Worm (Caenorhabditis elegans): ENCODE data around the gene T28C12.6.

DNA sequence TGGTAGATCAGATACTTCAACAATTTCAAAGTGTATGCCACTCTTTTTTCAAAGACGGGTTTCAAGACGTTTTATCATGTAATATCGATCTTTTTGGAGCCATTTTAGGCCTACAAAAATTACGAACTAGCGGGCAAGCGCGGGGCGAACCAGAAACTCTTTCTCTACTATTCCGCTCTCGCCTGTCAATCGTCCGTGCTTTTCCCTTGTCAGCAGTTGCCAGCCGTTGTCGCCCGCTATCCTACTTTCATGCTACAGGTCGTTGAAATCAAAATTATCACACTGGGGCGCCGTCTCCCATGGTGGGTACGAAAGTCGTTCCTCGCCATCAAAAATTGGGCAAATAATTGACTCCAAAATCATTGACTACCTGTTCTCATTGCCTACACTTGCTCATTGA lies 34.9 kb downstream of the T28C12.6 start:
- TF ChIP-seq pes-1 (GFP tag; IDR thresholded peaks at IDR 0.05) (no peak), ama-1 (optimal IDR thresholded peaks at IDR 0.05) (no peak), sea-1 (GFP tag; conservative IDR thresholded peaks at IDR 0.05) (no peak), hnd-1 (tag; optimal IDR thresholded peaks at IDR 0.05) (no peak), ets-7 (tag; optimal IDR thresholded peaks at IDR 0.05) (no peak)

Data from whole organism, early embryonic.